Fruit fly (Drosophila melanogaster) whole organism, embryonic: Measurements from ENCODE around the gene dbo.

Experiments
- BEAF-32 ChIP-seq: fragments of 200-800 bp; sonication (Bioruptor generic); optimal IDR thresholded peaks from 3 replicates; lab custom pipeline; 2017; ENCODE audit warnings: missing biosample characterization, missing genetic modification characterization, mild to moderate bottlenecking, moderate library complexity, missing genetic modification reagents
- Bgb ChIP-seq: fragments of 200-800 bp; sonication (Bioruptor generic); IDR thresholded peaks from 2 replicates; pipeline ENCODE4 v1.3.6; 2022; ENCODE audit warnings: missing biosample characterization, missing genetic modification characterization; ENCODE audit not compliant: partially characterized antibody
- CG12391 ChIP-seq: fragments of 200-800 bp; sonication (Bioruptor generic); optimal IDR thresholded peaks from 3 replicates; lab custom pipeline; 2018; ENCODE audit warnings: missing biosample characterization, mild to moderate bottlenecking, missing genetic modification characterization, moderate library complexity
- CG13775 ChIP-seq: fragments of 200-800 bp; sonication (Bioruptor generic); optimal IDR thresholded peaks from 3 replicates; lab custom pipeline; 2017; ENCODE audit warnings: missing biosample characterization, mild to moderate bottlenecking, missing genetic modification characterization
- CG1603 ChIP-seq: fragments of 200-800 bp; sonication (Bioruptor generic); optimal IDR thresholded peaks from 2 replicates; lab custom pipeline; 2019; ENCODE audit warnings: missing biosample characterization, mild to moderate bottlenecking, missing genetic modification characterization, moderate library complexity
- CG17361 ChIP-seq: fragments of 200-800 bp; sonication (Bioruptor generic); IDR thresholded peaks from 3 replicates; pipeline ENCODE4 v1.3.6; 2022; ENCODE audit warnings: missing biosample characterization, missing genetic modification characterization
- CG17612 ChIP-seq: fragments of 200-800 bp; sonication (Bioruptor generic); IDR thresholded peaks from 2 replicates; pipeline ENCODE4 v1.3.6; 2022; ENCODE audit warnings: missing biosample characterization, missing genetic modification characterization
- CG18011 ChIP-seq: fragments of 200-800 bp; sonication (Bioruptor generic); optimal IDR thresholded peaks from 2 replicates; lab custom pipeline; 2017; ENCODE audit warnings: missing biosample characterization, missing genetic modification characterization, mild to moderate bottlenecking, moderate library complexity, missing genotype
- CG18764 ChIP-seq: fragments of 200-800 bp; sonication (Bioruptor generic); optimal IDR thresholded peaks from 3 replicates; lab custom pipeline; 2016; ENCODE audit warnings: missing biosample characterization, missing genetic modification characterization
- CG34376 ChIP-seq: fragments of 200-800 bp; sonication (Bioruptor generic); optimal IDR thresholded peaks from 2 replicates; lab custom pipeline; 2018; ENCODE audit warnings: missing biosample characterization, mild to moderate bottlenecking, missing genetic modification characterization
- CG3838 ChIP-seq: fragments of 200-800 bp; sonication (Bioruptor generic); optimal IDR thresholded peaks from 3 replicates; lab custom pipeline; 2016; ENCODE audit warnings: missing biosample characterization, missing genetic modification characterization
- CG3847 ChIP-seq: fragments of 200-800 bp; sonication (Bioruptor generic); IDR thresholded peaks from 2 replicates; pipeline ENCODE4 v1.3.6; 2022; ENCODE audit warnings: missing biosample characterization, missing genetic modification characterization
- CG4707 ChIP-seq: fragments of 200-800 bp; sonication (Bioruptor generic); optimal IDR thresholded peaks from 2 replicates; lab custom pipeline; 2018; ENCODE audit warnings: missing biosample characterization, mild to moderate bottlenecking, missing genetic modification characterization, moderate library complexity
- CG5180 ChIP-seq: fragments of 200-800 bp; sonication (Bioruptor generic); optimal IDR thresholded peaks from 3 replicates; lab custom pipeline; 2017; ENCODE audit warnings: missing biosample characterization, missing genetic modification characterization, mild to moderate bottlenecking, moderate library complexity, missing genetic modification reagents
- CG6813 ChIP-seq: fragments of 200-800 bp; sonication (Bioruptor generic); optimal IDR thresholded peaks from 2 replicates; lab custom pipeline; 2017; ENCODE audit warnings: missing biosample characterization, missing genetic modification characterization, mild to moderate bottlenecking, moderate library complexity, missing genetic modification reagents
- CG7556 ChIP-seq: fragments of 200-800 bp; sonication (Bioruptor generic); optimal IDR thresholded peaks from 2 replicates; lab custom pipeline; 2017; ENCODE audit warnings: missing biosample characterization, mild to moderate bottlenecking, missing genetic modification characterization
- CG7963 ChIP-seq: fragments of 200-800 bp; sonication (Bioruptor generic); IDR thresholded peaks from 3 replicates; pipeline ENCODE4 v1.3.6; 2022; ENCODE audit warnings: missing biosample characterization, missing genetic modification characterization; ENCODE audit not compliant: partially characterized antibody
- CG8944 ChIP-seq: fragments of 200-800 bp; sonication (Bioruptor generic); optimal IDR thresholded peaks from 3 replicates; lab custom pipeline; 2016; ENCODE audit warnings: missing biosample characterization, missing genetic modification characterization
- D19B ChIP-seq: fragments of 200-800 bp; sonication (Bioruptor generic); optimal IDR thresholded peaks from 2 replicates; lab custom pipeline; 2017; ENCODE audit warnings: missing biosample characterization, mild to moderate bottlenecking, missing genetic modification characterization
- Dip2 ChIP-seq: fragments of 200-800 bp; sonication (Bioruptor generic); IDR thresholded peaks from 2 replicates; pipeline ENCODE4 v1.3.6; 2022; ENCODE audit warnings: missing biosample characterization, missing genetic modification characterization
- Doc2 ChIP-seq: fragments of 200-800 bp; sonication (Bioruptor generic); IDR thresholded peaks from 2 replicates; pipeline ENCODE4 v1.3.6; 2022; ENCODE audit warnings: missing biosample characterization, missing genetic modification characterization
- ERR ChIP-seq: fragments of 200-800 bp; sonication (Bioruptor generic); optimal IDR thresholded peaks from 2 replicates; lab custom pipeline; 2016; ENCODE audit warnings: missing biosample characterization, missing genetic modification characterization
- Ets97D ChIP-seq: fragments of 200-800 bp; sonication (Bioruptor generic); optimal IDR thresholded peaks from 3 replicates; lab custom pipeline; 2016; ENCODE audit warnings: missing biosample characterization, missing genetic modification characterization
- HLH3B ChIP-seq: fragments of 200-800 bp; sonication (Bioruptor generic); IDR thresholded peaks from 2 replicates; pipeline ENCODE4 v1.3.6; 2022; ENCODE audit warnings: missing biosample characterization, missing genetic modification characterization
- MTF-1 ChIP-seq: fragments of 200-800 bp; sonication (Bioruptor generic); optimal IDR thresholded peaks from 2 replicates; lab custom pipeline; 2018; ENCODE audit warnings: missing biosample characterization, mild to moderate bottlenecking, missing genetic modification characterization, borderline replicate concordance
- Med ChIP-seq: fragments of 200-800 bp; sonication (Bioruptor generic); peaks from one replicate; lab custom pipeline; 2016; ENCODE audit warnings: missing biosample characterization, missing genetic modification characterization, mild to moderate bottlenecking, inconsistent platforms, moderate library complexity
- Mes4 ChIP-seq: fragments of 200-800 bp; sonication (Bioruptor generic); optimal IDR thresholded peaks from 2 replicates; lab custom pipeline; 2016; ENCODE audit warnings: missing biosample characterization, missing genetic modification characterization
- Nf-YC ChIP-seq: fragments of 200-800 bp; optimal IDR thresholded peaks from 3 replicates; lab custom pipeline; 2019; ENCODE audit warnings: missing biosample characterization, mild to moderate bottlenecking, missing genetic modification characterization, moderate library complexity
- Pdp1 ChIP-seq, 2 experiments: fragments of 200-800 bp; sonication (Bioruptor generic); optimal IDR thresholded peaks; 3 replicates each; lab custom pipeline; 2016; ENCODE audit warnings: missing biosample characterization in 2 of 2, missing genetic modification characterization in 2 of 2, mild to moderate bottlenecking in 1 of 2, moderate library complexity in 1 of 2
- Sox100B ChIP-seq: fragments of 200-800 bp; sonication (Bioruptor generic); optimal IDR thresholded peaks from 3 replicates; lab custom pipeline; 2018; ENCODE audit warnings: missing biosample characterization, mild to moderate bottlenecking, missing genetic modification characterization
- Tbp ChIP-seq: fragments of >200 bp; optimal IDR thresholded peaks from 2 replicates; lab custom pipeline; 2018; ENCODE audit warnings: missing biosample characterization, missing genetic modification characterization
- Xrp1 ChIP-seq: fragments of 200-800 bp; sonication (Bioruptor generic); IDR thresholded peaks from 2 replicates; pipeline ENCODE4 v1.3.6; 2022; ENCODE audit warnings: missing biosample characterization, missing genetic modification characterization
- abd-A ChIP-seq: fragments of 200-800 bp; sonication (Bioruptor generic); optimal IDR thresholded peaks from 3 replicates; lab custom pipeline; 2019; ENCODE audit warnings: missing biosample characterization, mild to moderate bottlenecking, missing genetic modification characterization, moderate library complexity
- al ChIP-seq: fragments of 200-800 bp; sonication (Bioruptor generic); IDR thresholded peaks from 2 replicates; pipeline ENCODE4 v1.3.6; 2022; ENCODE audit warnings: missing biosample characterization, missing genetic modification characterization
- ap ChIP-seq: fragments of 200-800 bp; sonication (Bioruptor generic); IDR thresholded peaks from 2 replicates; pipeline ENCODE4 v1.3.6; 2022; ENCODE audit warnings: missing biosample characterization, missing genetic modification characterization
- bbx ChIP-seq: fragments of 200-800 bp; sonication (Bioruptor generic); IDR thresholded peaks from 2 replicates; pipeline ENCODE4 v1.3.6; 2022; ENCODE audit warnings: missing biosample characterization, missing genetic modification characterization; ENCODE audit not compliant: partially characterized antibody
- bcd ChIP-seq: fragments of 200-800 bp; sonication (Bioruptor generic); optimal IDR thresholded peaks from 2 replicates; lab custom pipeline; 2017; ENCODE audit warnings: missing biosample characterization, mild to moderate bottlenecking, missing genetic modification characterization
- cas ChIP-seq: fragments of 200-800 bp; sonication (Bioruptor generic); IDR thresholded peaks from 2 replicates; pipeline ENCODE4 v1.3.6; 2022; ENCODE audit warnings: missing biosample characterization, missing genetic modification characterization
- disco-r ChIP-seq: fragments of 200-800 bp; sonication (Bioruptor generic); optimal IDR thresholded peaks from 2 replicates; lab custom pipeline; 2016; ENCODE audit warnings: missing biosample characterization, missing genetic modification characterization
- emc ChIP-seq: fragments of 200-800 bp; sonication (Bioruptor generic); optimal IDR thresholded peaks from 2 replicates; lab custom pipeline; 2016; ENCODE audit warnings: missing biosample characterization, missing genetic modification characterization
- kay ChIP-seq: fragments of 200-800 bp; sonication (Bioruptor generic); optimal IDR thresholded peaks from 2 replicates; lab custom pipeline; 2016; ENCODE audit warnings: missing biosample characterization, missing genetic modification characterization
- knrl ChIP-seq: fragments of 200-800 bp; sonication (Bioruptor generic); IDR thresholded peaks from 3 replicates; pipeline ENCODE4 v1.3.6; 2022; ENCODE audit warnings: missing biosample characterization, missing genetic modification characterization; ENCODE audit not compliant: partially characterized antibody
- lola ChIP-seq, 3 experiments: fragments of >200 bp in 2 of 3; fragments of 200-800 bp in 1 of 3; sonication (Bioruptor generic) in 1 of 3; optimal IDR thresholded peaks; 2 replicates each; lab custom pipeline; 2017 to 2019; ENCODE audit warnings: missing biosample characterization in 3 of 3, missing genetic modification characterization in 3 of 3, mild to moderate bottlenecking in 1 of 3, moderate library complexity in 1 of 3
- nmo ChIP-seq: fragments of 200-800 bp; sonication (Bioruptor generic); optimal IDR thresholded peaks from 2 replicates; lab custom pipeline; 2018; ENCODE audit warnings: missing biosample characterization, mild to moderate bottlenecking, missing genetic modification characterization, moderate library complexity
- rib ChIP-seq: fragments of 200-800 bp; sonication (Bioruptor generic); IDR thresholded peaks from 2 replicates; pipeline ENCODE4 v1.3.6; 2022; ENCODE audit warnings: missing biosample characterization, missing genetic modification characterization
- sens-2 ChIP-seq: fragments of 200-800 bp; sonication (Bioruptor generic); IDR thresholded peaks from 2 replicates; pipeline ENCODE4 v1.3.6; 2022; ENCODE audit warnings: missing biosample characterization, missing genetic modification characterization
- tin ChIP-seq: fragments of 200-800 bp; sonication (Bioruptor generic); optimal IDR thresholded peaks from 3 replicates; lab custom pipeline; 2016; ENCODE audit warnings: missing biosample characterization, missing genetic modification characterization
- unpg ChIP-seq: fragments of 200-800 bp; sonication (Bioruptor generic); optimal IDR thresholded peaks from 3 replicates; lab custom pipeline; 2018; ENCODE audit warnings: missing biosample characterization, mild to moderate bottlenecking, missing genetic modification characterization, moderate library complexity
- z ChIP-seq: fragments of 200-800 bp; sonication (Bioruptor generic); IDR thresholded peaks from 3 replicates; pipeline ENCODE4 v1.3.6; 2022; ENCODE audit warnings: missing biosample characterization, missing genetic modification characterization
- zen2 ChIP-seq: fragments of 200-800 bp; sonication (Bioruptor generic); IDR thresholded peaks from 3 replicates; pipeline ENCODE4 v1.3.6; 2022; ENCODE audit warnings: missing biosample characterization, missing genetic modification characterization; ENCODE audit not compliant: partially characterized antibody

dbo gene

dm6 chr3L:15837209-15837608, 10.5 kb downstream of the dbo start, which contains the start of gene CG15715 (continued):
- TF ChIP-seq bcd (GFP tag; lab: Kevin White, UChicago) (peak; percentile 19), CG17612 (GFP tag; lab: Robert Waterston, UW) (no peak), ERR (GFP tag; lab: Kevin White, UChicago) (no peak), disco-r (GFP tag; lab: Kevin White, UChicago) (no peak), CG7963 (GFP tag; lab: Robert Waterston, UW) (no peak), Doc2 (no peak), bbx (GFP tag; lab: Robert Waterston, UW) (peak; percentile 42; the same call in 1 of the 2 replicates), Bgb (GFP tag; lab: Robert Waterston, UW) (peak; percentile 36; the same call in 1 of the 2 replicates), CG3838 (GFP tag; lab: Kevin White, UChicago) (no peak), CG8944 (GFP tag; lab: Kevin White, UChicago) (no peak), CG13775 (GFP tag; lab: Kevin White, UChicago) (no peak), Med (GFP tag; lab: Kevin White, UChicago) (peak; percentile 88), cas (no peak), unpg (GFP tag; lab: Kevin White, UChicago) (no peak), MTF-1 (GFP tag; lab: Kevin White, UChicago) (no peak), sens-2 (GFP tag; lab: Robert Waterston, UW) (no peak), CG4707 (GFP tag; lab: Kevin White, UChicago) (no peak), CG18011 (no peak), abd-A (tag; lab: Kevin White, UChicago) (no peak), rib (GFP tag; lab: Robert Waterston, UW) (no peak), Dip2 (GFP tag; lab: Robert Waterston, UW) (no peak), Nf-YC (no peak), HLH3B (GFP tag; lab: Robert Waterston, UW) (no peak), Sox100B (no peak), z (GFP tag; lab: Robert Waterston, UW) (no peak), ap (no peak), BEAF-32 (GFP tag; lab: Kevin White, UChicago) (peak; percentile 58), al (no peak), nmo (peak; percentile 57), D19B (GFP tag; lab: Kevin White, UChicago) (no peak), CG17361 (GFP tag; lab: Robert Waterston, UW) (peak; percentile 32; the same call in 1 of the 3 replicates), Tbp (no peak), tin (GFP tag; lab: Kevin White, UChicago) (no peak), CG3847 (GFP tag; lab: Robert Waterston, UW) (peak; percentile 49), CG5180 (GFP tag; lab: Kevin White, UChicago) (no peak), CG34376 (GFP tag; lab: Kevin White, UChicago) (peak; percentile 27), Xrp1 (no peak), CG7556 (GFP tag; lab: Kevin White, UChicago) (no peak), CG6813 (GFP tag; lab: Kevin White, UChicago) (no peak), Pdp1 (GFP tag; optimal IDR thresholded peaks at IDR 0.05; lab: Kevin White, UChicago) (peak in 1 of 2 experiments; percentile 60), lola (GFP tag; optimal IDR thresholded peaks at IDR 0.05; lab: Kevin White, UChicago) (no peak), CG18764 (GFP tag; lab: Kevin White, UChicago) (no peak), CG1603 (tag; lab: Kevin White, UChicago) (peak; percentile 83), knrl (GFP tag; lab: Robert Waterston, UW) (peak; percentile 56; the same call in 2 of the 3 replicates), Ets97D (GFP tag; lab: Kevin White, UChicago) (peak; percentile 77), zen2 (no peak), kay (no peak), Mes4 (no peak), CG12391 (peak; percentile 41), emc (GFP tag; lab: Kevin White, UChicago) (no peak)
